Worm (Caenorhabditis elegans) whole organism, midembryonic: ENCODE measurements around the gene str-166.

Experiments
- flt-1 ChIP-seq: fragments of 200-800 bp; sonication (Bioruptor generic); IDR thresholded peaks from 2 replicates; pipeline ENCODE4 v1.3.6; 2022; ENCODE audit warnings: missing genetic modification characterization, missing compliant biosample characterization
- tab-1 ChIP-seq: fragments of 200-800 bp; sonication (Bioruptor generic); IDR thresholded peaks from 2 replicates; pipeline ENCODE4 v1.3.6; 2022; ENCODE audit warnings: missing genetic modification characterization, missing compliant biosample characterization
- ztf-23 ChIP-seq: fragments of 200-800 bp; sonication (Bioruptor generic); IDR thresholded peaks from 2 replicates; pipeline ENCODE4 v1.3.6; 2022; ENCODE audit warnings: missing genetic modification reagents, missing genetic modification characterization, missing compliant biosample characterization

DNA sequence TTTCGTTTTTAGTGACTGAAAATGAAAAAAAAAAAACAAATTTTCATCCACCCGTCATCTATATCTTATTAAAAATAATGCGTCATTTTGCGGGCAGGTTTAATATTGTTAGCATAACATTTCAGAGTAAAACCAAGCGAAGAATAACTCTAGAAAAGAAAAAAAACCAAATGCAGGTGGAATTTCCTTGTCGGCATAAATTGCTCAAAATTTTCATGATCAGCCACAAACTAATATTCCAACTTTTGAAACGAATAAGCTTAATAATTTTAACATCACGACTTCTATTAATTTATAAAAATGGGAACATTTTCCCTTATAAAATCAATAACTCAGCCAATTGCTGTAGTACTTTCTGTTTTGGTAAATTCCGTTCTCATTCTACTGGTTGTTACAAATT is 31.6 kb downstream of the str-166 start, which contains the start of gene str-155:
- TF ChIP-seq ztf-23 (GFP tag; lab: Robert Waterston, UW), result no peak
- TF ChIP-seq tab-1, result no peak
- no peak for TF ChIP-seq flt-1 (GFP tag; lab: Robert Waterston, UW)
